Worm (Caenorhabditis elegans): ENCODE data around the gene F56C3.7.
A peak's percentile ranks its signal among the peaks of the same experiment; 100 is the strongest.

F56C3.7 gene

DNA sequence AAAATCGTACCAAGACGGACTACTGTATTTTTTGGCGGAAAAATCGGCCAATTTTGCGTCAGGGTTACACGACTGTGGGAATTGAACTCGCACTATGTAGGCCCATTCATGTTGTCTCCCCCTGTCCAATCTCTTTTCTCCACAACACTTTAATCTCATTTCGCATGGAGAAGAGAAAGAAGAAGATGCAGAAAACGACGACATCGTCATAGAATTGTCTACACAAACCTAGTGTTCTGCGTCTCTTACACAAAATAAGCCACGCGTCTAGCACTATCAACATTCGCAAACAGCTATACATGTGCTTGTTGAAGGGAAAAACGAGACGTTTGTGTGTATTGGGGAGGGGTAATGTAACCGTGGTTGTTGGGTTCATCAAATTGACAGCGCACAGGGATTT lies 47.6 kb downstream of the F56C3.7 start (continued):
- TF ChIP-seq ceh-27 (GFP tag; optimal IDR thresholded peaks at IDR 0.05): peak; percentile 91
- peak; percentile 69 for TF ChIP-seq hmg-1.2 (GFP tag; IDR thresholded peaks at IDR 0.05)
- TF ChIP-seq lin-40 (tag; optimal IDR thresholded peaks at IDR 0.05): peak; percentile 95
- no peak for TF ChIP-seq ztf-22 (GFP tag; optimal IDR thresholded peaks at IDR 0.05)
- peak; percentile 48 for TF ChIP-seq mcd-1 (GFP tag; IDR thresholded peaks at IDR 0.05)
- TF ChIP-seq cebp-1 (GFP tag; IDR thresholded peaks at IDR 0.05): 0 out of 2 replicates have a peak, but pooled peaks have one; percentile 16
- peak; percentile 76 for TF ChIP-seq cebp-1 (tag; optimal IDR thresholded peaks at IDR 0.05)
- TF ChIP-seq mel-28 (tag; optimal IDR thresholded peaks at IDR 0.05; ENCODE audit: borderline replicate concordance): no peak
- TF ChIP-seq unc-130 (GFP tag; optimal IDR thresholded peaks at IDR 0.05): no peak
- no peak for TF ChIP-seq akir-1 (GFP tag; optimal IDR thresholded peaks at IDR 0.05)
- no peak for TF ChIP-seq ceh-58 (GFP tag; IDR thresholded peaks at IDR 0.05)
- TF ChIP-seq attf-5 (GFP tag; optimal IDR thresholded peaks at IDR 0.05): peak; percentile 16
- TF ChIP-seq unc-62 (GFP tag; optimal IDR thresholded peaks at IDR 0.05): no peak
- TF ChIP-seq F49E8.2 (tag; optimal IDR thresholded peaks at IDR 0.05; ENCODE audit: insufficient read depth): no peak
- no peak for TF ChIP-seq fkh-3 (tag; optimal IDR thresholded peaks at IDR 0.05)
- no peak for TF ChIP-seq Y79H2A.3 (GFP tag; conservative IDR thresholded peaks at IDR 0.05)
- peak in 1 of 3 experiments; percentile 83 for TF ChIP-seq lin-35 (GFP tag; optimal IDR thresholded peaks at IDR 0.05)
- no peak for TF ChIP-seq ztf-25 (GFP tag; IDR thresholded peaks at IDR 0.05)
- no peak for TF ChIP-seq hsf-1 (GFP tag; IDR thresholded peaks at IDR 0.05)
- TF ChIP-seq tbx-9 (tag; optimal IDR thresholded peaks at IDR 0.05; ENCODE audit: borderline replicate concordance): no peak
- TF ChIP-seq athp-1 (tag; optimal IDR thresholded peaks at IDR 0.05): no peak
- TF ChIP-seq egl-44 (GFP tag; IDR thresholded peaks at IDR 0.05): 0 out of 2 replicates have a peak, but pooled peaks have one; percentile 10
- TF ChIP-seq B0336.3 (GFP tag; IDR thresholded peaks at IDR 0.05): peak; percentile 60
- TF ChIP-seq aptf-2 (GFP tag; conservative IDR thresholded peaks at IDR 0.05): no peak
- peak; percentile 53 for TF ChIP-seq K12H6.12 (tag; optimal IDR thresholded peaks at IDR 0.05)
- peak; percentile 19 for TF ChIP-seq atf-7 (tag; optimal IDR thresholded peaks at IDR 0.05)
- TF ChIP-seq nfya-1 (tag; optimal IDR thresholded peaks at IDR 0.05; ENCODE audit: borderline replicate concordance, insufficient read depth): no peak
- peak; percentile 88 for TF ChIP-seq ztf-26 (tag; optimal IDR thresholded peaks at IDR 0.05)
- no peak for TF ChIP-seq egrh-3 (GFP tag; IDR thresholded peaks at IDR 0.05)
- TF ChIP-seq F39B2.1 (GFP tag; IDR thresholded peaks at IDR 0.05): no peak
- TF ChIP-seq Y67H2A.10 (GFP tag; conservative IDR thresholded peaks at IDR 0.05): no peak

DNA sequence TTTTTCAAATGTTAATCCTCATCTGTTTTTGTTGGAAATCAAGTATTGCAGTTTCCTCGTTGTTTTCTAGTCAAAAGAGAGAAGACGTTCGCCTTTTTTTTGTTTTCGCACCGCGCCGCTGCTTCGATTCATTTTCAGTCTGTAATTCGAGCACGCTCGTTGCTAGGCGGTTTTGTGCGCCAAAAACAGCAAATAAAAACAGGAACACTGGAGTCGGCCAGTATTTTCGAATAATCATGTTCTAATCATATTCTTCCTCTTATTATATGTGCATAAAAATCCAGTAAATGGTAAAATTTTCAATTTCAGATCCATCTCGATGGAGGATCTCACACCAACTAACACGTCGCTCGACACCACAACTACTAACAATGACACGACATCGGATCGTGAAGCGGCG lies 49.5 kb downstream of the F56C3.7 start, which contains the start of gene pdk-1:
pdk-1 (plus strand) TSS at position 301 of the 400 bp plus-strand sequence.
- TF ChIP-seq Y79H2A.3 (GFP tag; conservative IDR thresholded peaks at IDR 0.05): no peak
- TF ChIP-seq Y95B8A.8 (GFP tag; IDR thresholded peaks at IDR 0.05): no peak
- no peak for TF ChIP-seq nhr-90 (tag; optimal IDR thresholded peaks at IDR 0.05)
- no peak for TF ChIP-seq D2030.7 (GFP tag; IDR thresholded peaks at IDR 0.05)
- no peak for TF ChIP-seq attf-6 (GFP tag; IDR thresholded peaks at IDR 0.05)
- no peak for TF ChIP-seq Y53F4B.3 (GFP tag; IDR thresholded peaks at IDR 0.05)
- no peak for TF ChIP-seq tlf-1 (GFP tag; optimal IDR thresholded peaks at IDR 0.05)
- TF ChIP-seq madf-6 (GFP tag; IDR thresholded peaks at IDR 0.05): no peak
- TF ChIP-seq ZK185.1 (tag; optimal IDR thresholded peaks at IDR 0.05; ENCODE audit: poor library complexity, severe bottlenecking): no peak
- TF ChIP-seq somi-1 (GFP tag; optimal IDR thresholded peaks at IDR 0.05): no peak
